Worm (Caenorhabditis elegans): ENCODE results near the gene aptf-2.
"Not testable (repeated sequence)": the region's sequence is repeated elsewhere in the genome, so short reads cannot be mapped to it uniquely, and the experiment has no call there.

The aptf-2 gene

ce11 chrIV:13453509-13453908, 37.7 kb upstream of the aptf-2 start:
- TF ChIP-seq nhr-77 (tag; optimal IDR thresholded peaks at IDR 0.05) (no peak), unc-62 (GFP tag; optimal IDR thresholded peaks at IDR 0.05) (no peak), lsy-2 (tag; optimal IDR thresholded peaks at IDR 0.05) (peak in 1 of 2 experiments; percentile 49), unc-55 (GFP tag; optimal IDR thresholded peaks at IDR 0.05) (peak; percentile 22), C34F6.9 (tag; optimal IDR thresholded peaks at IDR 0.05) (peak; percentile 4), nhr-129 (tag; optimal IDR thresholded peaks at IDR 0.05) (peak; percentile 40)

DNA sequence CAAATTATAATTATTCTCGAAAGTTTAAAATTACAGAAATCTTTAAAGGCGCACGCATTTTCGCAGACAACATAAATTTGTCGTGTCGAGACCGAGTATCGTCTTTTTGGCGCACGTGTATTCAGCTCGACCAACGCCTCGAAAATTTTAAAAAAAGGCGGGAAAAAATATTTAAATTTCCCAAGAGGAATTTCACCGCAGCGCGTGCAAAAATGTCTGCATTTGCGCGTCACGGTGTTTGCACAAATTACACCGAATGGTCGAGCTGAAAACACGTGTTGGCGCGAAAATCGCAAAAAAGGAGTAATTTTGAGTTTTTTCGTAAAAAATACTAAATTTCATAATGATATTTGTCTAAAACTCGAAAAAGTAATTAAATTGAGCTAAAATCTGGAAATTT, 34.9 kb upstream of the aptf-2 start:
- TF ChIP-seq ZK546.5 (tag; optimal IDR thresholded peaks at IDR 0.05) = no peak
- no peak for TF ChIP-seq nhr-21 (tag; optimal IDR thresholded peaks at IDR 0.05)
- no peak for TF ChIP-seq ztf-4 (tag; optimal IDR thresholded peaks at IDR 0.05)

DNA sequence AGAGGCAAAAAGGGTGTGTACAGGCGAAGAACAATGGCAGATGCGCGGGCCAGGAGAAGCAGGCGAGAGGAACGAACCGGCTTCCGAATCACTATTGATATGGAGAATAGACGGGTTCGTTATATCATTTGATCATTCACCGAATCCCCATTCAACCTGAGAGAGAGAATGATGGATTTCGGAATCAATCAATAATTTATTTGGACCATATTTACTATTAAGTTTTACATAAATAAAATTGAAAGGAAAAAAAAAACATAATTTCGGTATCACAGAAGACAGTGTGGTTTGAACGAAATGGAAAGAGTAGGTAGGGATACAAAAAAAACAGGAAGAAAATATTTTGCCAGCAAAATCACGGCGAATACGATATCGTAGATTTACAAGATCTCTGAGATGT, 29.4 kb upstream of the aptf-2 start, which contains the start of gene mam-3:
Gene mam-3, minus strand, starts transcription at position 101 of the 400 bp plus-strand sequence.
- TF ChIP-seq ztf-11 (tag; optimal IDR thresholded peaks at IDR 0.05) (no peak), egl-27 (tag; optimal IDR thresholded peaks at IDR 0.05) (no peak), nhr-6 (tag; optimal IDR thresholded peaks at IDR 0.05) (no peak), ama-1 (optimal IDR thresholded peaks at IDR 0.05) (no peak), sma-3 (GFP tag; optimal IDR thresholded peaks at IDR 0.05) (no peak), nhr-237 (tag; optimal IDR thresholded peaks at IDR 0.05) (no peak)

DNA sequence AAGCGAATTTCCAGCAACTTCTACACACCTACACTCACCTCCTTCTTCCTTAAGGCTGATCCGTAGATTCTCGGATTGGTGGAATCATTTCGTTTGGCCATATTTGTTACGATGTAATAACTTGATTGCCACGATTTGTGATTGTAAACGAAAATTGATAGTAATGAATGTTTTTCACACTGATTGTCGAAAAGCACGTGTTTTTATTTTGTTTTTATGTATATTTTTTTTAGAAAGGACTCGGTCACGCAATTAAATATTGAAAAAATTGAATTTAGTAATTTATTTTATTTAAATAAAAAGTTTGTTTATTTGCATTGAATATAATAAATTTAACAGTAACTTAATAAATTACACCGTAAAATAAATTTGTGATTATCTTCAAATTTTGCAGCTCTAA, 18.1 kb upstream of the aptf-2 start, which contains the start of gene K09B11.5:
Gene K09B11.5, minus strand, starts transcription at position 101 of the 400 bp plus-strand sequence.
- not testable (repeated sequence) for TF ChIP-seq nhr-77, C34F6.9, dmd-4 (tag; optimal IDR thresholded peaks at IDR 0.05)

ce11 chrIV:13430137-13430536, 14.3 kb upstream of the aptf-2 start:
- peak; percentile 84 for TF ChIP-seq snpc-4 (tag; optimal IDR thresholded peaks at IDR 0.05)
- peak; percentile 39 for TF ChIP-seq lin-13 (GFP tag; optimal IDR thresholded peaks at IDR 0.05)
- peak; percentile 28 for TF ChIP-seq unc-55 (GFP tag; optimal IDR thresholded peaks at IDR 0.05)

ce11 chrIV:13429240-13429639, 13.4 kb upstream of the aptf-2 start, which contains the start of gene K09B11.4:
Gene K09B11.4, plus strand, starts transcription at chrIV:13429540.
- TF ChIP-seq unc-55 (GFP tag; optimal IDR thresholded peaks at IDR 0.05) = no peak
- TF ChIP-seq ztf-4 (tag; optimal IDR thresholded peaks at IDR 0.05) = no peak
- no peak for TF ChIP-seq C34F6.9 (tag; optimal IDR thresholded peaks at IDR 0.05)
- no peak for TF ChIP-seq zag-1 (tag; optimal IDR thresholded peaks at IDR 0.05)
- no peak for TF ChIP-seq ceh-16 (tag; optimal IDR thresholded peaks at IDR 0.05)
- TF ChIP-seq nhr-129 (tag; optimal IDR thresholded peaks at IDR 0.05) = no peak
- no peak for TF ChIP-seq elt-3 (tag; optimal IDR thresholded peaks at IDR 0.05)
- TF ChIP-seq lsy-2 (tag; optimal IDR thresholded peaks at IDR 0.05) = no peak
- TF ChIP-seq blmp-1 (tag; optimal IDR thresholded peaks at IDR 0.05; ENCODE audit: insufficient read depth) = no peak
- no peak for TF ChIP-seq mdl-1 (tag; optimal IDR thresholded peaks at IDR 0.05)
- TF ChIP-seq fos-1 (tag; optimal IDR thresholded peaks at IDR 0.05) = no peak
- no peak for TF ChIP-seq sma-9 (GFP tag; optimal IDR thresholded peaks at IDR 0.05)
- TF ChIP-seq sma-9 (tag; optimal IDR thresholded peaks at IDR 0.05) = no peak
- no peak for TF ChIP-seq peb-1 (tag; optimal IDR thresholded peaks at IDR 0.05)

ce11 chrIV:13422200-13422599, 6.3 kb upstream of the aptf-2 start, which contains the start of gene nol-9:
Gene nol-9, plus strand, starts transcription at chrIV:13422500.
- no peak for TF ChIP-seq nhr-77 (tag; optimal IDR thresholded peaks at IDR 0.05)
- TF ChIP-seq lin-39 (tag; optimal IDR thresholded peaks at IDR 0.05) = no peak
- no peak for TF ChIP-seq lin-11 (tag; optimal IDR thresholded peaks at IDR 0.05)
- TF ChIP-seq ceh-16 (tag; optimal IDR thresholded peaks at IDR 0.05) = no peak
- TF ChIP-seq ZK546.5 (tag; optimal IDR thresholded peaks at IDR 0.05) = no peak
- TF ChIP-seq skn-1 (tag; optimal IDR thresholded peaks at IDR 0.05) = no peak
- no peak for TF ChIP-seq nhr-23 (tag; optimal IDR thresholded peaks at IDR 0.05)
- no peak for TF ChIP-seq ama-1 (optimal IDR thresholded peaks at IDR 0.05)
- no peak for TF ChIP-seq nhr-6 (tag; optimal IDR thresholded peaks at IDR 0.05)
- TF ChIP-seq F13H6.1 (tag; optimal IDR thresholded peaks at IDR 0.05) = no peak
- TF ChIP-seq aly-2 (tag; optimal IDR thresholded peaks at IDR 0.05) = no peak
